Worm (Caenorhabditis elegans): ENCODE results near the gene K03A1.4.

DNA sequence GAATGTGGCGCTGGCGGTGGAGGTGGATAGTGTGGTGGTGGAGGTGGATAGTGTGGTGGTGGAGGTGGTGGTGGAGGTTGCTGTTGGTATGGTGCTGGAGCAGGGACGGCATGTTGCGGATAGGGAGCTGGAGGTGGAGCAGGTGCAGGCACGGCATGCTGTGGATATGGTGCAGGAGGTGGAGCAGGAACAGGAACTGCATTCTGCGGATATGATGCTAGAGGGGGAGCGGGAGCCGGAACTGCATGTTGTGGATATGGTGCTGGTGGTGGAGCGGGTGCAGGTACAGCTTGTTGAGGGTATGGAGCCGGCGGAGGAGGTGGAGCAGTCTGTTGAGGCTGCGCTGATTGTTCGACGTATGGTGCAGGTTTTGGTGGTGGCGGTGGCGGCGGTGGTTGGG, 29.6 kb downstream of the K03A1.4 start:
- TF ChIP-seq T23F11.4 (GFP tag; optimal IDR thresholded peaks at IDR 0.05) (no peak), rnt-1 (tag; optimal IDR thresholded peaks at IDR 0.05) (no peak), hlh-8 (tag; optimal IDR thresholded peaks at IDR 0.05) (no peak), pag-3 (tag; optimal IDR thresholded peaks at IDR 0.05; ENCODE audit: borderline replicate concordance) (no peak), C08G9.2 (tag; optimal IDR thresholded peaks at IDR 0.05) (no peak), Y22D7AL.16 (tag; optimal IDR thresholded peaks at IDR 0.05) (no peak), nhr-232 (tag; optimal IDR thresholded peaks at IDR 0.05) (no peak), tbx-7 (tag; optimal IDR thresholded peaks at IDR 0.05) (no peak)

Measured in whole organism, late embryonic.